Fruit fly (Drosophila melanogaster) S2 (cell line): ENCODE results near the gene CG31142.

Source experiments
- CG8478 ChIP-seq: fragments of >200 bp; optimal IDR thresholded peaks from 2 replicates; lab custom pipeline; 2018
- CTCF ChIP-seq, 2 experiments: fragments of >200 bp; optimal IDR thresholded peaks; 2 replicates each; lab custom pipeline; 2018

- TF ChIP-seq CTCF (optimal IDR thresholded peaks at IDR 0.05; lab: Kevin White, UChicago) (no peak), CG8478 (no peak)
These were observed 11.1 kb downstream of the CG31142 start for dm6 chr3R:23939921-23940839.
